Worm (Caenorhabditis elegans) whole organism, L1 larva: ENCODE measurements around the gene F54D5.2.

ENCODE experiments used
- aly-2 ChIP-seq: fragments of 150-350 bp; optimal IDR thresholded peaks from 2 replicates; lab custom pipeline; 2014; ENCODE audit warnings: missing biosample characterization, missing genetic modification characterization
- ama-1 ChIP-seq: fragments of 150-350 bp; optimal IDR thresholded peaks from 2 replicates; lab custom pipeline; 2014
- blmp-1 ChIP-seq: fragments of 150-350 bp; optimal IDR thresholded peaks from 2 replicates; lab custom pipeline; 2014; ENCODE audit warnings: missing biosample characterization, missing genetic modification characterization
- ceh-82 ChIP-seq, 3 experiments: fragments of 150-350 bp in 1 of 3; sonication (generic microtip) in 2 of 3; optimal IDR thresholded peaks; 2 replicates each; lab custom pipeline; 2014 to 2017; ENCODE audit warnings: missing biosample characterization in 3 of 3, missing genetic modification characterization in 3 of 3
- ceh-88 ChIP-seq: fragments of 200-800 bp; sonication (Bioruptor generic); IDR thresholded peaks from 2 replicates; pipeline ENCODE4 v1.3.6; 2022; ENCODE audit warnings: missing genetic modification characterization, missing compliant biosample characterization
- ceh-90 ChIP-seq: sonication (generic microtip); optimal IDR thresholded peaks from 2 replicates; lab custom pipeline; 2016; ENCODE audit warnings: missing genetic modification characterization, missing compliant biosample characterization
- ces-1 ChIP-seq: fragments of 150-350 bp; optimal IDR thresholded peaks from 2 replicates; lab custom pipeline; 2014; ENCODE audit warnings: missing biosample characterization, missing genetic modification reagents, missing genetic modification characterization
- dpl-1 ChIP-seq, 3 experiments: fragments of 150-350 bp in 2 of 3; sonication (generic microtip) in 1 of 3; optimal IDR thresholded peaks; 2 replicates each; lab custom pipeline; 2014 to 2017; ENCODE audit warnings: missing biosample characterization in 3 of 3, missing genetic modification characterization in 3 of 3, missing genetic modification reagents in 3 of 3
- dsc-1 ChIP-seq: sonication (generic microtip); optimal IDR thresholded peaks from 2 replicates; lab custom pipeline; 2016; ENCODE audit warnings: mild to moderate bottlenecking, missing genetic modification characterization, missing compliant biosample characterization
- efl-1 ChIP-seq, 4 experiments: fragments of 150-350 bp; optimal IDR thresholded peaks in 3 of 4; peaks in 1 of 4; 1 replicate in 1 of 4; 2 replicates in 3 of 4; lab custom pipeline; 2014; ENCODE audit warnings: missing biosample characterization in 2 of 4, missing genetic modification characterization in 2 of 4, missing genetic modification reagents in 2 of 4
- elt-2 ChIP-seq: sonication (generic microtip); optimal IDR thresholded peaks from 2 replicates; lab custom pipeline; 2016; ENCODE audit warnings: missing genetic modification characterization, mild to moderate bottlenecking, inconsistent platforms, missing compliant biosample characterization, missing genetic modification reagents
- fkh-10 ChIP-seq: sonication (generic microtip); optimal IDR thresholded peaks from 2 replicates; lab custom pipeline; 2017; ENCODE audit warnings: missing biosample characterization, missing genetic modification reagents, missing genetic modification characterization
- hlh-17 ChIP-seq: fragments of 200-800 bp; sonication (Bioruptor generic); optimal IDR thresholded peaks from 2 replicates; lab custom pipeline; 2018; ENCODE audit warnings: missing genetic modification characterization, mild to moderate bottlenecking, missing compliant biosample characterization, moderate library complexity, borderline replicate concordance
- hpl-2 ChIP-seq: fragments of 150-350 bp; optimal IDR thresholded peaks from 2 replicates; lab custom pipeline; 2014; ENCODE audit warnings: missing biosample characterization, missing genetic modification reagents, missing genetic modification characterization
- irx-1 ChIP-seq: sonication (generic microtip); optimal IDR thresholded peaks from 2 replicates; lab custom pipeline; 2016; ENCODE audit warnings: missing genetic modification characterization, missing compliant biosample characterization
- jun-1 ChIP-seq: fragments of 150-350 bp; optimal IDR thresholded peaks from 2 replicates; lab custom pipeline; 2014; ENCODE audit warnings: missing biosample characterization, missing genetic modification reagents, missing genetic modification characterization
- lin-13 ChIP-seq: fragments of 150-350 bp; optimal IDR thresholded peaks from 2 replicates; lab custom pipeline; 2014; ENCODE audit warnings: missing biosample characterization, missing genetic modification reagents, missing genetic modification characterization
- lin-14 ChIP-seq: fragments of 200-800 bp; sonication (Bioruptor generic); optimal IDR thresholded peaks from 2 replicates; lab custom pipeline; 2018; ENCODE audit warnings: mild to moderate bottlenecking, missing genetic modification characterization, moderate library complexity, missing compliant biosample characterization
- lin-35 ChIP-seq, 2 experiments: fragments of 150-350 bp; optimal IDR thresholded peaks; 2 replicates each; lab custom pipeline; 2014; ENCODE audit warnings: missing biosample characterization in 2 of 2, missing genetic modification characterization in 2 of 2, missing genetic modification reagents in 2 of 2
- lir-3 ChIP-seq: sonication (generic microtip); optimal IDR thresholded peaks from 2 replicates; lab custom pipeline; 2016; ENCODE audit warnings: mild to moderate bottlenecking, missing genetic modification characterization, moderate library complexity, missing compliant biosample characterization; ENCODE audit not compliant: poor library complexity
- lsy-2 ChIP-seq, 2 experiments: fragments of 150-350 bp; optimal IDR thresholded peaks; 2 replicates each; lab custom pipeline; 2014; ENCODE audit warnings: missing biosample characterization in 2 of 2, missing genetic modification characterization in 2 of 2
- mep-1 ChIP-seq: fragments of 150-350 bp; optimal IDR thresholded peaks from 2 replicates; lab custom pipeline; 2014; ENCODE audit warnings: missing biosample characterization, missing genetic modification characterization
- nhr-19 ChIP-seq: fragments of 200-800 bp; sonication (Bioruptor generic); conservative IDR thresholded peaks from 2 replicates; pipeline ENCODE4 v1.3.6; 2022; ENCODE audit warnings: missing genetic modification characterization, missing compliant biosample characterization
- nhr-20 ChIP-seq: sonication (generic microtip); optimal IDR thresholded peaks from 2 replicates; lab custom pipeline; 2016; ENCODE audit warnings: mild to moderate bottlenecking, missing genetic modification characterization, missing compliant biosample characterization
- nhr-237 ChIP-seq: fragments of 150-350 bp; optimal IDR thresholded peaks from 2 replicates; lab custom pipeline; 2014; ENCODE audit warnings: missing biosample characterization, missing genetic modification characterization
- nhr-28 ChIP-seq: fragments of 150-350 bp; optimal IDR thresholded peaks from 2 replicates; lab custom pipeline; 2014; ENCODE audit warnings: missing biosample characterization, missing genetic modification characterization
- nhr-47 ChIP-seq: sonication (generic microtip); optimal IDR thresholded peaks from 2 replicates; lab custom pipeline; 2016; ENCODE audit warnings: mild to moderate bottlenecking, missing genetic modification characterization, moderate library complexity, missing compliant biosample characterization
- nhr-71 ChIP-seq: sonication (generic microtip); optimal IDR thresholded peaks from 2 replicates; lab custom pipeline; 2016; ENCODE audit warnings: mild to moderate bottlenecking, missing genetic modification characterization, moderate library complexity, missing compliant biosample characterization
- nhr-76 ChIP-seq: sonication (generic microtip); optimal IDR thresholded peaks from 2 replicates; lab custom pipeline; 2017; ENCODE audit warnings: missing biosample characterization, missing genetic modification characterization
- nhr-84 ChIP-seq: sonication (generic microtip); optimal IDR thresholded peaks from 2 replicates; lab custom pipeline; 2017; ENCODE audit warnings: missing biosample characterization, missing genetic modification characterization
- nhr-90 ChIP-seq: sonication (generic microtip); optimal IDR thresholded peaks from 2 replicates; lab custom pipeline; 2016; ENCODE audit warnings: mild to moderate bottlenecking, missing genetic modification characterization, missing compliant biosample characterization; ENCODE audit not compliant: poor library complexity
- rnt-1 ChIP-seq: sonication (generic microtip); optimal IDR thresholded peaks from 2 replicates; lab custom pipeline; 2016; ENCODE audit warnings: mild to moderate bottlenecking, missing genetic modification characterization, moderate library complexity, missing compliant biosample characterization
- skn-1 ChIP-seq: fragments of 150-350 bp; optimal IDR thresholded peaks from 2 replicates; lab custom pipeline; 2014; ENCODE audit warnings: missing biosample characterization, missing genetic modification characterization
- snu-23 ChIP-seq: sonication (generic microtip); optimal IDR thresholded peaks from 2 replicates; lab custom pipeline; 2016; ENCODE audit warnings: missing genetic modification characterization, missing compliant biosample characterization
- sptf-1 ChIP-seq: fragments of 150-350 bp; optimal IDR thresholded peaks from 2 replicates; lab custom pipeline; 2014; ENCODE audit warnings: missing biosample characterization, missing genetic modification characterization
- swsn-7 ChIP-seq: sonication (generic microtip); optimal IDR thresholded peaks from 2 replicates; lab custom pipeline; 2016; ENCODE audit warnings: missing genetic modification characterization, missing compliant biosample characterization
- unc-30 ChIP-seq: sonication (generic microtip); optimal IDR thresholded peaks from 2 replicates; lab custom pipeline; 2017; ENCODE audit warnings: missing biosample characterization, missing genetic modification characterization
- zip-4 ChIP-seq: fragments of 200-800 bp; sonication (Bioruptor generic); optimal IDR thresholded peaks from 2 replicates; lab custom pipeline; 2018; ENCODE audit warnings: mild to moderate bottlenecking, missing genetic modification characterization, moderate library complexity, missing compliant biosample characterization
- ztf-11 ChIP-seq, 2 experiments: sonication (generic microtip); optimal IDR thresholded peaks; 2 replicates each; lab custom pipeline; 2016 to 2017; ENCODE audit warnings: missing genetic modification characterization in 2 of 2, missing biosample characterization in 1 of 2, missing compliant biosample characterization in 1 of 2

Gene F54D5.2

ce11 chrII:11536505-11536904 lies 36.5 kb upstream of the F54D5.2 start:
- no peak for TF ChIP-seq nhr-90 (tag; lab: Kevin White, UChicago)
- no peak for TF ChIP-seq ceh-88 (GFP tag; lab: Robert Waterston, UW)
- no peak for TF ChIP-seq elt-2 (tag; lab: Kevin White, UChicago)
- TF ChIP-seq lin-14 (GFP tag; lab: Kevin White, UChicago) = no peak
- no peak for TF ChIP-seq nhr-47 (tag; lab: Kevin White, UChicago)
- TF ChIP-seq nhr-28 (tag; lab: Kevin White, UChicago) = no peak
- TF ChIP-seq ztf-11 (tag; optimal IDR thresholded peaks at IDR 0.05; lab: Kevin White, UChicago) = no peak

DNA sequence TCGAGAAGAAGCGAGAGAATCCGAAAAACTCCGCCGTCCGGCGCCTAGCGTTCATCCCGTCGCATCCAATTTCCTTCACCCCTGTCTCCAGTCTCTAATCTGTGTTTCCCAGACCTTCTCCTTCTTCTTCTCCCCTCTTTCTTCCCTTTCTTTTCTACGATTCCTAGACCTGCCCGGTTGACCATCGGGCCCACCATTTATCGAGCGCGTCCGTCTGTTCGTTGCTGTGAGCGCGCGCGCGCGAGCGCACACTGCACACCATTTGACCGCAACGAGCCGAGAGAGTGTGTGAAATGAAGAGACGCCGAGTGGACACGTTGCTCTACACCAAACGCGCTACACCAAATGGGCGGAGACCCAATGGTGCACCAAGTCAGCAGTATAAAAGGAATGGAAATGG lies 35.9 kb upstream of the F54D5.2 start:
- TF ChIP-seq blmp-1 (peak; percentile 28), nhr-84 (no peak), jun-1 (tag; lab: Kevin White, UChicago) (no peak), nhr-76 (no peak)

- TF ChIP-seq lin-13 (GFP tag; lab: Kevin White, UChicago) (no peak), lir-3 (tag; lab: Kevin White, UChicago) (no peak), irx-1 (tag; lab: Kevin White, UChicago) (no peak), hpl-2 (GFP tag; lab: Kevin White, UChicago) (no peak), dpl-1 (GFP tag; optimal IDR thresholded peaks at IDR 0.05; lab: Kevin White, UChicago) (no peak), ces-1 (no peak), ama-1 (lab: Kevin White, UChicago) (no peak)
Measured at ce11 chrII:11537606-11538016, 35.4 kb upstream of the F54D5.2 start.

ce11 chrII:11538741-11539140 lies 34.2 kb upstream of the F54D5.2 start, which contains the start of gene Y62F5A.9:
Y62F5A.9 (minus strand) TSS chrII:11538841.
- no peak for TF ChIP-seq unc-30 (tag; lab: Kevin White, UChicago)
- TF ChIP-seq aly-2 = no peak
- TF ChIP-seq nhr-237 (tag; lab: Kevin White, UChicago) = no peak
- no peak for TF ChIP-seq hlh-17 (GFP tag; lab: Kevin White, UChicago)
- TF ChIP-seq nhr-71 = no peak
- peak; percentile 9 for TF ChIP-seq snu-23 (GFP tag; lab: Kevin White, UChicago)
- no peak for TF ChIP-seq nhr-28 (tag; lab: Kevin White, UChicago)
- TF ChIP-seq ztf-11 (tag; optimal IDR thresholded peaks at IDR 0.05; lab: Kevin White, UChicago) = no peak
- no peak for TF ChIP-seq nhr-19 (GFP tag; lab: Robert Waterston, UW)
- TF ChIP-seq efl-1 (optimal IDR thresholded peaks at IDR 0.05; lab: Kevin White, UChicago) = no peak
- peak in 1 of 2 experiments; percentile 45 for TF ChIP-seq efl-1 (GFP tag; optimal IDR thresholded peaks at IDR 0.05 in 1 of 2; lab: Kevin White, UChicago)
- TF ChIP-seq sptf-1 (tag; lab: Kevin White, UChicago) = no peak

- TF ChIP-seq zip-4 (GFP tag; lab: Kevin White, UChicago) = no peak
- peak; percentile 22 for TF ChIP-seq ceh-90 (tag; lab: Kevin White, UChicago)
- TF ChIP-seq lin-14 (GFP tag; lab: Kevin White, UChicago) = peak; percentile 46
- no peak for TF ChIP-seq lin-13 (GFP tag; lab: Kevin White, UChicago)
- no peak for TF ChIP-seq fkh-10 (GFP tag; lab: Kevin White, UChicago)
- TF ChIP-seq lsy-2 (tag; optimal IDR thresholded peaks at IDR 0.05; lab: Kevin White, UChicago) = peak in 1 of 2 experiments; percentile 46
- TF ChIP-seq dpl-1 (GFP tag; optimal IDR thresholded peaks at IDR 0.05; lab: Kevin White, UChicago) = peak in 1 of 3 experiments; percentile 24
- TF ChIP-seq nhr-71 = peak; percentile 25
- TF ChIP-seq swsn-7 (tag; lab: Kevin White, UChicago) = peak; percentile 4
- peak; percentile 18 for TF ChIP-seq skn-1 (tag; lab: Kevin White, UChicago)
- TF ChIP-seq efl-1 (optimal IDR thresholded peaks at IDR 0.05; lab: Kevin White, UChicago) = peak; percentile 15 to 36
- TF ChIP-seq efl-1 (GFP tag; optimal IDR thresholded peaks at IDR 0.05 in 1 of 2; lab: Kevin White, UChicago) = peak in 1 of 2 experiments; percentile 29
- peak; percentile 69 for TF ChIP-seq mep-1 (tag; lab: Kevin White, UChicago)
- TF ChIP-seq lin-35 (GFP tag; optimal IDR thresholded peaks at IDR 0.05; lab: Kevin White, UChicago) = peak; percentile 3 to 28
- TF ChIP-seq dsc-1 = no peak
- peak; percentile 9 for TF ChIP-seq nhr-20
- TF ChIP-seq snu-23 (GFP tag; lab: Kevin White, UChicago) = peak; percentile 40
- peak in 1 of 3 experiments; percentile 35 for TF ChIP-seq ceh-82 (tag; optimal IDR thresholded peaks at IDR 0.05; lab: Kevin White, UChicago)
- TF ChIP-seq rnt-1 (tag; lab: Kevin White, UChicago) = peak; percentile 63
- peak; percentile 91 for TF ChIP-seq blmp-1
- TF ChIP-seq, all 84 proteins: peak for 15
Measured at ce11 chrII:11542385-11542784, 30.6 kb upstream of the F54D5.2 start, which contains the start of gene gtf-2E2. gtf-2E2 (minus strand) TSS chrII:11542495.
